Worm (Caenorhabditis elegans): ENCODE measurements around the gene repo-1.

Gene repo-1

DNA sequence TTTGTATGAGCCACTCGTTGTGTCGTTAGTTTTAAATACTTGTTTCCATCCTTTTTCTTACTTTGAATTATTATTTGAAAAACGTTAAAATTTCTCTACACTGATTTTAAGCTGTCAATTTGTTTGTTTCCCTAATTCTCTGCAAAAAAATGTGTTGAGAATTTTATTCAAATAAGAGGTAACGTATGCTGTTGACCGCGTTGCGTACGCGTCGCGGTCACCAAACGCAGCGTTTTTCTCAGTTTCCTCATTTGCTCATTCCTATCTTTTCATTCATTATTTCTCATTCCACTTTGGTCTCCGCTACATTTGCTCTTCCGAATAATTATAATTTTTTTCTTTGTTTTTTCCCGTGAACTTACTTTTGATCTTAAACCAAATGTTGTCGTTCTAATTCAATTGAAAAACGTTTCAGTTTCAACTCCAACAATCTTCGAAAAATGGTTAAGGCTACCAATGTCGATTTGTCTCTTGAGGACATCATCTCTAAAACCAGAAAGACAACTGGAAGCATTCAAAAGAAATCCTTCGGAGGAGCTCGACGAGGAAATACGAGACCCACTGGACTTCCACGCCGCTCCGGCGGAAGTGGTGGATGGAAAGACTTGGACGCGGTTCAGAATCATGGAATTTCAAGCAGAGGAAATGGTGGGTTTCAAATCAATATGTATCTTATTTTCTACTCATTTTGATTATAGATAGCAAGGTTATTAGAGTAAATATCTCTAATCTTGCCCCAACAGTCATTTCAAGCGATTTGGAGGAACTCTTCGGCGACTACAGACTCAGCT, 38.8 kb downstream of the repo-1 start, which contains the start of gene aly-3:
aly-3 (plus strand) TSS at position 409 of the 791 bp plus-strand sequence.
- no peak for TF ChIP-seq cebp-1 (GFP tag; IDR thresholded peaks at IDR 0.05)
- TF ChIP-seq cebp-1 (tag; optimal IDR thresholded peaks at IDR 0.05) = peak; percentile 8
- TF ChIP-seq ama-1 (optimal IDR thresholded peaks at IDR 0.05) = no peak
- peak in 1 of 2 experiments; percentile 15 for TF ChIP-seq ama-1 (GFP tag; optimal IDR thresholded peaks at IDR 0.05)
- TF ChIP-seq F57A8.1 (GFP tag; optimal IDR thresholded peaks at IDR 0.05) = no peak
- peak; percentile 89 for TF ChIP-seq madf-3 (GFP tag; IDR thresholded peaks at IDR 0.05)
- TF ChIP-seq ZK185.1 (tag; optimal IDR thresholded peaks at IDR 0.05; ENCODE audit: poor library complexity, severe bottlenecking) = no peak
- TF ChIP-seq nhr-80 (tag; optimal IDR thresholded peaks at IDR 0.05) = peak; percentile 6

DNA sequence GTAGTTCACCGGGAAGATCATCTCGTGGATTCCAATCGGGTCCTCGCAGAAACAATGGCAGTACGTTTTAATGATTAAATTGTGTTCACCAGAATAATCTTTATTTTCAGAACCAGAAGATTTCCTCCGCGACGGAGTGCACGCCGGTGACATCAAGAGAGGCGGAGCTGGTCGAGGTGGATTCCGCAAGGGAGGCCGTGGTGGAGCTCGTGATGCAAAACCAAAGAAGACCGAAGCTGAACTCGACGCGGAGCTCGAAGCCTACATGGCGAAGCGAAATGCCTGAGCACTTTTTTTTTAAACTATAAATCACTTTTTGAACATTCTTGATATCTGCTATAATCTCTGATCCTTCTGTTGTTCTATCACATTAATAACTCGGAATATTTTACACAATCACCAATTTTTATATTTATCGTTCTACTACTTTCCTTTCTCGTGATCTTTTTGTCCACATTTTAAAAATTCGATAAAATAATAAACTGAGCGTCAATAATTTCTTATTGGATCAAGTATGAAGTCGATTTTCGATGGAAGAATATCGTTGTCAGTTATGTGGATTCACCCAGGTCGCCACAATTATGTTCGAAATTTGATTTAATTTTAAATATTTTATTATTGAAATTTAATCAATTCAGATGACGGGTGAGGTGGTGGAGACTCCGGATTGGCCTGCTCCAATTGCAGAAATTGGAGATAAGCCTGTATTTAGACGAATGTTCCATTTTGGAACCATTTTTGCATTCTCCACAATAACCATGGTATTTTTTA, 40.2 kb downstream of the repo-1 start, which contains the start of gene dhhc-6:
dhhc-6 (plus strand) TSS at position 639 of the 771 bp plus-strand sequence.
- no peak for TF ChIP-seq tlf-1 (GFP tag; optimal IDR thresholded peaks at IDR 0.05)
- no peak for TF ChIP-seq madf-8 (GFP tag; conservative IDR thresholded peaks at IDR 0.05)
- TF ChIP-seq nfya-2 (GFP tag; IDR thresholded peaks at IDR 0.05) = no peak
- no peak for TF ChIP-seq mxl-1 (tag; optimal IDR thresholded peaks at IDR 0.05)
- TF ChIP-seq aptf-2 (GFP tag; conservative IDR thresholded peaks at IDR 0.05) = no peak
- TF ChIP-seq F10E7.11 (tag; optimal IDR thresholded peaks at IDR 0.05) = no peak
- TF ChIP-seq atf-7 (tag; optimal IDR thresholded peaks at IDR 0.05) = no peak
- no peak for TF ChIP-seq attf-5 (GFP tag; optimal IDR thresholded peaks at IDR 0.05)
- TF ChIP-seq efl-1 (GFP tag; optimal IDR thresholded peaks at IDR 0.05) = no peak
- TF ChIP-seq snpc-4 (GFP tag; optimal IDR thresholded peaks at IDR 0.05) = no peak
- peak in 1 of 4 experiments; percentile 19 for TF ChIP-seq snpc-4 (tag; optimal IDR thresholded peaks at IDR 0.05)
- no peak for TF ChIP-seq somi-1 (GFP tag; optimal IDR thresholded peaks at IDR 0.05)
- no peak for TF ChIP-seq ztf-18 (tag; optimal IDR thresholded peaks at IDR 0.05)
- TF ChIP-seq zfh-2 (GFP tag; conservative IDR thresholded peaks at IDR 0.05) = peak; percentile 70
- no peak for TF ChIP-seq ceh-40 (GFP tag; IDR thresholded peaks at IDR 0.05)
- peak; percentile 5 for TF ChIP-seq athp-1 (tag; optimal IDR thresholded peaks at IDR 0.05)
- TF ChIP-seq lsy-27 (tag; optimal IDR thresholded peaks at IDR 0.05; ENCODE audit: borderline replicate concordance, insufficient read depth) = no peak
- TF ChIP-seq snpc-3.4 (tag; optimal IDR thresholded peaks at IDR 0.05) = no peak
- TF ChIP-seq F33H1.4 (GFP tag; IDR thresholded peaks at IDR 0.05) = no peak
- TF ChIP-seq let-607 (tag; optimal IDR thresholded peaks at IDR 0.05) = no peak
- no peak for TF ChIP-seq B0019.2 (GFP tag; conservative IDR thresholded peaks at IDR 0.05)
- TF ChIP-seq xnd-1 (tag; optimal IDR thresholded peaks at IDR 0.05) = no peak
- no peak for TF ChIP-seq mcd-1 (GFP tag; IDR thresholded peaks at IDR 0.05)
- no peak for TF ChIP-seq nhr-27 (tag; optimal IDR thresholded peaks at IDR 0.05)
- no peak for TF ChIP-seq B0261.1 (tag; optimal IDR thresholded peaks at IDR 0.05)
- 0 out of 2 replicates have a peak, but pooled peaks have one; percentile 43 for TF ChIP-seq attf-6 (GFP tag; IDR thresholded peaks at IDR 0.05)
- no peak for TF ChIP-seq dpff-1 (tag; optimal IDR thresholded peaks at IDR 0.05)
- TF ChIP-seq zim-3 (tag; optimal IDR thresholded peaks at IDR 0.05) = no peak
- peak; percentile 56; the same call in 1 of the 2 replicates for TF ChIP-seq egrh-3 (GFP tag; IDR thresholded peaks at IDR 0.05)
- TF ChIP-seq B0336.3 (GFP tag; IDR thresholded peaks at IDR 0.05) = no peak; the same call in 1 of the 2 replicates
- no peak for TF ChIP-seq Y79H2A.3 (GFP tag; conservative IDR thresholded peaks at IDR 0.05)
- no peak for TF ChIP-seq die-1 (tag; optimal IDR thresholded peaks at IDR 0.05)
- no peak for TF ChIP-seq hlh-12 (tag; optimal IDR thresholded peaks at IDR 0.05)
- no peak for TF ChIP-seq lin-26 (GFP tag; IDR thresholded peaks at IDR 0.05)
- TF ChIP-seq nhr-179 (tag; optimal IDR thresholded peaks at IDR 0.05) = no peak
- TF ChIP-seq let-526 (GFP tag; IDR thresholded peaks at IDR 0.05) = no peak
- peak; percentile 19; the same call in 1 of the 2 replicates for TF ChIP-seq madf-6 (GFP tag; IDR thresholded peaks at IDR 0.05)
